Fruit fly (Drosophila melanogaster) whole organism, embryonic: ENCODE measurements around the gene P58IPK.
A peak's percentile ranks its signal among the peaks of the same experiment; 100 is the strongest.

Experiments used
- Awh ChIP-seq: fragments of 200-800 bp; sonication (Bioruptor generic); IDR thresholded peaks from 2 replicates; pipeline ENCODE4, ENCODE4 v1.3.6; 2022; ENCODE audit warnings: missing biosample characterization, missing genetic modification characterization
- B-H2 ChIP-seq: fragments of 200-800 bp; sonication (Bioruptor generic); optimal IDR thresholded peaks from 2 replicates; lab custom pipeline; 2018; ENCODE audit warnings: missing biosample characterization, mild to moderate bottlenecking, missing genetic modification characterization
- Bgb ChIP-seq: fragments of 200-800 bp; sonication (Bioruptor generic); IDR thresholded peaks from 2 replicates; pipeline ENCODE4 v1.3.6; 2022; ENCODE audit warnings: missing biosample characterization, missing genetic modification characterization; ENCODE audit not compliant: partially characterized antibody
- CG14014 ChIP-seq: fragments of 200-800 bp; sonication (Bioruptor generic); IDR thresholded peaks from 2 replicates; pipeline ENCODE4 v1.3.6; 2022; ENCODE audit warnings: missing biosample characterization, missing genetic modification characterization
- CG16863 ChIP-seq: fragments of 200-800 bp; sonication (Bioruptor generic); optimal IDR thresholded peaks from 3 replicates; lab custom pipeline; 2016; ENCODE audit warnings: missing biosample characterization, missing genetic modification characterization
- CG18599 ChIP-seq: fragments of 200-800 bp; sonication (Bioruptor generic); optimal IDR thresholded peaks from 3 replicates; lab custom pipeline; 2017; ENCODE audit warnings: missing biosample characterization, missing genetic modification characterization, mild to moderate bottlenecking, moderate library complexity, missing genetic modification reagents
- CG2202 ChIP-seq: fragments of 200-800 bp; sonication (Bioruptor generic); optimal IDR thresholded peaks from 2 replicates; lab custom pipeline; 2018; ENCODE audit warnings: missing biosample characterization, mild to moderate bottlenecking, missing genetic modification characterization
- CG33213 ChIP-seq: fragments of 200-800 bp; sonication (Bioruptor generic); optimal IDR thresholded peaks from 3 replicates; lab custom pipeline; 2016; ENCODE audit warnings: missing biosample characterization, missing genetic modification characterization
- CG33557 ChIP-seq: fragments of 200-800 bp; sonication (Bioruptor generic); optimal IDR thresholded peaks from 2 replicates; lab custom pipeline; 2019; ENCODE audit warnings: missing biosample characterization, mild to moderate bottlenecking, missing genetic modification characterization, moderate library complexity
- CG3407 ChIP-seq: fragments of 200-800 bp; sonication (Bioruptor generic); optimal IDR thresholded peaks from 2 replicates; lab custom pipeline; 2018; ENCODE audit warnings: missing biosample characterization, mild to moderate bottlenecking, missing genetic modification characterization
- CG4328 ChIP-seq: fragments of 200-800 bp; sonication (Bioruptor generic); optimal IDR thresholded peaks from 3 replicates; lab custom pipeline; 2017; ENCODE audit warnings: missing biosample characterization, missing genetic modification reagents, missing genetic modification characterization
- CG5953 ChIP-seq: fragments of 200-800 bp; sonication (Bioruptor generic); IDR thresholded peaks from 2 replicates; pipeline ENCODE4 v1.3.6; 2022; ENCODE audit warnings: missing biosample characterization, missing genetic modification characterization
- CG6654 ChIP-seq: fragments of 200-800 bp; sonication (Bioruptor generic); optimal IDR thresholded peaks from 2 replicates; lab custom pipeline; 2017; ENCODE audit warnings: missing biosample characterization, mild to moderate bottlenecking, missing genetic modification characterization
- CG6765 ChIP-seq: fragments of 200-800 bp; sonication (Bioruptor generic); optimal IDR thresholded peaks from 3 replicates; lab custom pipeline; 2017; ENCODE audit warnings: missing biosample characterization, mild to moderate bottlenecking, missing genetic modification characterization
- CG7745 ChIP-seq: fragments of 200-800 bp; sonication (Bioruptor generic); optimal IDR thresholded peaks from 2 replicates; lab custom pipeline; 2018; ENCODE audit warnings: missing biosample characterization, mild to moderate bottlenecking, missing genetic modification characterization, moderate library complexity
- CG7786 ChIP-seq: fragments of 200-800 bp; sonication (Bioruptor generic); optimal IDR thresholded peaks from 2 replicates; lab custom pipeline; 2016; ENCODE audit warnings: missing biosample characterization, missing genetic modification characterization
- CG8924 ChIP-seq: fragments of 200-800 bp; optimal IDR thresholded peaks from 3 replicates; lab custom pipeline; 2019; ENCODE audit warnings: missing biosample characterization, mild to moderate bottlenecking, missing genetic modification characterization, moderate library complexity
- CG8944 ChIP-seq: fragments of 200-800 bp; sonication (Bioruptor generic); optimal IDR thresholded peaks from 3 replicates; lab custom pipeline; 2016; ENCODE audit warnings: missing biosample characterization, missing genetic modification characterization
- CG9932 ChIP-seq: fragments of 200-800 bp; sonication (Bioruptor generic); IDR thresholded peaks from 2 replicates; pipeline ENCODE4 v1.3.6; 2022; ENCODE audit warnings: missing biosample characterization, missing genetic modification characterization
- CTCF ChIP-seq: fragments of 200-800 bp; sonication (Bioruptor generic); optimal IDR thresholded peaks from 2 replicates; lab custom pipeline; 2017; ENCODE audit warnings: missing biosample characterization, mild to moderate bottlenecking, missing genetic modification characterization, moderate library complexity
- GATAe ChIP-seq: fragments of 200-800 bp; sonication (Bioruptor generic); conservative IDR thresholded peaks from 2 replicates; pipeline ENCODE4 v1.3.6; 2022; ENCODE audit warnings: missing biosample characterization, missing genetic modification characterization
- Gug ChIP-seq: fragments of 200-800 bp; sonication (Bioruptor generic); IDR thresholded peaks from 4 replicates; pipeline ENCODE4 v1.3.6; 2022; ENCODE audit warnings: missing biosample characterization, missing genetic modification characterization
- Hmr ChIP-seq: fragments of 200-800 bp; sonication (Bioruptor generic); optimal IDR thresholded peaks from 3 replicates; lab custom pipeline; 2017; ENCODE audit warnings: mild to moderate bottlenecking, missing biosample characterization, missing genetic modification reagents, missing genetic modification characterization
- Lhr ChIP-seq: fragments of 200-800 bp; sonication (Bioruptor generic); optimal IDR thresholded peaks from 3 replicates; lab custom pipeline; 2017; ENCODE audit warnings: mild to moderate bottlenecking, missing biosample characterization, missing genetic modification reagents, missing genetic modification characterization
- MTF-1 ChIP-seq: fragments of 200-800 bp; sonication (Bioruptor generic); optimal IDR thresholded peaks from 2 replicates; lab custom pipeline; 2018; ENCODE audit warnings: missing biosample characterization, mild to moderate bottlenecking, missing genetic modification characterization, borderline replicate concordance
- Mad ChIP-seq: fragments of 200-800 bp; sonication (Bioruptor generic); optimal IDR thresholded peaks from 2 replicates; lab custom pipeline; 2016; ENCODE audit warnings: missing biosample characterization, missing genetic modification characterization
- Med ChIP-seq: fragments of 200-800 bp; sonication (Bioruptor generic); peaks from one replicate; lab custom pipeline; 2016; ENCODE audit warnings: missing biosample characterization, missing genetic modification characterization, mild to moderate bottlenecking, inconsistent platforms, moderate library complexity
- NFAT ChIP-seq: fragments of 200-800 bp; sonication (Bioruptor generic); IDR thresholded peaks from 2 replicates; pipeline ENCODE4 v1.3.6; 2022; ENCODE audit warnings: missing biosample characterization, missing genetic modification characterization
- Nf-YA ChIP-seq: fragments of 200-800 bp; sonication (Bioruptor generic); IDR thresholded peaks from 2 replicates; pipeline ENCODE4 v1.3.6; 2022; ENCODE audit warnings: missing biosample characterization, missing genetic modification characterization
- Oaz ChIP-seq: fragments of 200-800 bp; sonication (Bioruptor generic); IDR thresholded peaks from 2 replicates; pipeline ENCODE4 v1.3.6; 2022; ENCODE audit warnings: missing biosample characterization, missing genetic modification characterization
- Opbp ChIP-seq: fragments of 200-800 bp; sonication (Bioruptor generic); IDR thresholded peaks from 3 replicates; pipeline ENCODE4 v1.3.6; 2022; ENCODE audit warnings: missing biosample characterization, missing genetic modification characterization; ENCODE audit not compliant: partially characterized antibody
- Optix ChIP-seq: fragments of 200-800 bp; sonication (Bioruptor generic); IDR thresholded peaks from 3 replicates; pipeline ENCODE4 v1.3.6; 2022; ENCODE audit warnings: missing biosample characterization, missing genetic modification characterization
- Spps ChIP-seq: fragments of 200-800 bp; sonication (Bioruptor generic); optimal IDR thresholded peaks from 2 replicates; lab custom pipeline; 2018; ENCODE audit warnings: missing biosample characterization, mild to moderate bottlenecking, missing genetic modification characterization
- al ChIP-seq: fragments of 200-800 bp; sonication (Bioruptor generic); IDR thresholded peaks from 2 replicates; pipeline ENCODE4 v1.3.6; 2022; ENCODE audit warnings: missing biosample characterization, missing genetic modification characterization
- ap ChIP-seq: fragments of 200-800 bp; sonication (Bioruptor generic); IDR thresholded peaks from 2 replicates; pipeline ENCODE4 v1.3.6; 2022; ENCODE audit warnings: missing biosample characterization, missing genetic modification characterization
- bab2 ChIP-seq: fragments of 200-800 bp; sonication (Bioruptor generic); optimal IDR thresholded peaks from 2 replicates; lab custom pipeline; 2016; ENCODE audit warnings: missing biosample characterization, missing genetic modification characterization
- disco-r ChIP-seq: fragments of 200-800 bp; sonication (Bioruptor generic); optimal IDR thresholded peaks from 2 replicates; lab custom pipeline; 2016; ENCODE audit warnings: missing biosample characterization, missing genetic modification characterization
- dpn ChIP-seq, 2 experiments: fragments of 200-800 bp; sonication (Bioruptor generic); optimal IDR thresholded peaks; 3 replicates each; lab custom pipeline; 2016; ENCODE audit warnings: missing biosample characterization in 2 of 2, missing genetic modification characterization in 2 of 2
- gfzf ChIP-seq: fragments of 200-800 bp; sonication (Bioruptor generic); optimal IDR thresholded peaks from 2 replicates; lab custom pipeline; 2016; ENCODE audit warnings: missing biosample characterization, mild to moderate bottlenecking, missing genetic modification characterization, moderate library complexity
- hth ChIP-seq: fragments of >200 bp; optimal IDR thresholded peaks from 2 replicates; lab custom pipeline; 2017; ENCODE audit warnings: inconsistent platforms
- inv ChIP-seq: fragments of 200-800 bp; sonication (Bioruptor generic); IDR thresholded peaks from 2 replicates; pipeline ENCODE4 v1.3.6; 2022; ENCODE audit warnings: missing biosample characterization, missing genetic modification characterization; ENCODE audit not compliant: partially characterized antibody
- knrl ChIP-seq: fragments of 200-800 bp; sonication (Bioruptor generic); IDR thresholded peaks from 3 replicates; pipeline ENCODE4 v1.3.6; 2022; ENCODE audit warnings: missing biosample characterization, missing genetic modification characterization; ENCODE audit not compliant: partially characterized antibody
- mam ChIP-seq: fragments of 200-800 bp; sonication (Bioruptor generic); optimal IDR thresholded peaks from 3 replicates; lab custom pipeline; 2016; ENCODE audit warnings: missing biosample characterization, missing genetic modification characterization
- nau ChIP-seq: fragments of 200-800 bp; sonication (Bioruptor generic); optimal IDR thresholded peaks from 3 replicates; lab custom pipeline; 2017; ENCODE audit warnings: missing biosample characterization, mild to moderate bottlenecking, missing genetic modification characterization, missing genetic modification reagents
- pros ChIP-seq: fragments of 200-800 bp; sonication (Bioruptor generic); optimal IDR thresholded peaks from 3 replicates; lab custom pipeline; 2019; ENCODE audit warnings: missing biosample characterization, mild to moderate bottlenecking, missing genetic modification characterization, moderate library complexity
- salm ChIP-seq: fragments of 200-800 bp; sonication (Bioruptor generic); optimal IDR thresholded peaks from 2 replicates; lab custom pipeline; 2018; ENCODE audit warnings: missing biosample characterization, mild to moderate bottlenecking, missing genetic modification characterization
- sim ChIP-seq: fragments of 200-800 bp; sonication (Bioruptor generic); IDR thresholded peaks from 2 replicates; pipeline ENCODE4 v1.3.6; 2022; ENCODE audit warnings: missing biosample characterization, missing genetic modification characterization
- so ChIP-seq: fragments of 200-800 bp; sonication (Bioruptor generic); IDR thresholded peaks from 3 replicates; pipeline ENCODE4 v1.3.6; 2022; ENCODE audit warnings: missing biosample characterization, missing genetic modification characterization
- tin ChIP-seq: fragments of 200-800 bp; sonication (Bioruptor generic); optimal IDR thresholded peaks from 3 replicates; lab custom pipeline; 2016; ENCODE audit warnings: missing biosample characterization, missing genetic modification characterization
- zfh2 ChIP-seq: fragments of 200-800 bp; sonication (Bioruptor generic); optimal IDR thresholded peaks from 2 replicates; lab custom pipeline; 2016; ENCODE audit warnings: missing biosample characterization, missing genetic modification characterization

P58IPK gene

DNA sequence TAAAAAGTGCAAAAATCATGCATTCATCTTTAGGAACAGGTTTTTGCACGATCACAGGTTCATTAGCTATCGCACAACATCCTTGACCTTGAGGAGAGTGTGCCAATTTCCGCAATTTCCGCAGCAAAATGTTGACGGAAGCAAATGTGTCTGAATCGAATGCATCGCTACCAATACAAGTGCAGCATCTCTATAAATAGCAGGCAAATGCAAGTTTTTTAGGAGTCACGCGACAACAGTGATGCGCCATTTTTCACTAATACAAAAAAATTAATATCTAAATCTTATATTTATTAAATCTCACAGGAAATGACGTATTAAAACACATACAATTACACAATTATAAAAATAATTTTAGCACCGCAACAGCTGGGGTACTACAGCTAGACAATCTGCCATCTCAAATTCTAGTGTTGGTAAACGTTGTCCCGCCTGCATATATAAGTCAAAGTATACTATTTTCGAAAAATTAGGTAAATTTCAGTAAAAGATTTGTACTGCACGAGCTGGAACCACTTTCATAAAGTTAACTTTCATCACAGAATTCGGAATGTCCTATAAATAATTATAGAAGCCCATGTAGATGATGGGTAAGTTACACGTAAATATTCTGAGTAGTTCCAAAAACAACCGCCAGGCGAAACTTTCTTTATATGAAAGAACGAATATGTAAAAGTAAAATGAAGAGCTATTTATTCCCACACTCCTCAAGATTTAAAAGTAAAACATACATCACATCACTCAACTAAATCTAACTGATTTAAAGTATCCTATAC is 12.7 kb upstream of the P58IPK start, which contains the start of gene CG9399 (continued):
- TF ChIP-seq Optix (GFP tag; lab: Robert Waterston, UW) (peak; percentile 98), CG8924 (tag; lab: Kevin White, UChicago) (peak; percentile 97), Oaz (GFP tag; lab: Robert Waterston, UW) (peak; percentile 95), CG6765 (GFP tag; lab: Kevin White, UChicago) (peak; percentile 87), mam (GFP tag; lab: Kevin White, UChicago) (peak; percentile 92), so (GFP tag; lab: Robert Waterston, UW) (peak; percentile 98), Spps (tag; lab: Kevin White, UChicago) (peak; percentile 94), nau (peak; percentile 93), bab2 (GFP tag; lab: Kevin White, UChicago) (peak; percentile 94), CG16863 (peak; percentile 93), ap (peak; percentile 98), hth (lab: Kevin White, UChicago) (no peak), CG9932 (GFP tag; lab: Robert Waterston, UW) (peak; percentile 98), CG33213 (GFP tag; lab: Kevin White, UChicago) (peak; percentile 90), Opbp (no peak), CG14014 (GFP tag; lab: Robert Waterston, UW) (peak; percentile 98), B-H2 (GFP tag; lab: Kevin White, UChicago) (peak; percentile 94), salm (peak; percentile 94), knrl (GFP tag; lab: Robert Waterston, UW) (peak; percentile 62), CG33557 (GFP tag; lab: Kevin White, UChicago) (peak; percentile 93), inv (GFP tag; lab: Robert Waterston, UW) (peak; percentile 44; the same call in 1 of the 2 replicates), disco-r (GFP tag; lab: Kevin White, UChicago) (peak; percentile 84), GATAe (peak; percentile 90), tin (GFP tag; lab: Kevin White, UChicago) (peak; percentile 98), zfh2 (GFP tag; lab: Kevin White, UChicago) (peak; percentile 94), CG2202 (peak; percentile 95), Lhr (peak; percentile 96), CG3407 (GFP tag; lab: Kevin White, UChicago) (peak; percentile 97), Gug (GFP tag; lab: Robert Waterston, UW) (peak; percentile 98), MTF-1 (GFP tag; lab: Kevin White, UChicago) (peak; percentile 88), CG7745 (peak; percentile 89), gfzf (GFP tag; lab: Kevin White, UChicago) (peak; percentile 30), NFAT (GFP tag; lab: Robert Waterston, UW) (peak; percentile 96), Med (peak; percentile 99), sim (peak; percentile 95), CTCF (GFP tag; lab: Kevin White, UChicago) (peak; percentile 97), Hmr (GFP tag; lab: Kevin White, UChicago) (peak; percentile 97), CG6654 (GFP tag; lab: Kevin White, UChicago) (peak; percentile 82), Mad (GFP tag; lab: Kevin White, UChicago) (peak; percentile 98), al (GFP tag; lab: Robert Waterston, UW) (peak; percentile 95), pros (peak; percentile 24), Bgb (GFP tag; lab: Robert Waterston, UW) (peak; percentile 65; the same call in 1 of the 2 replicates), Awh (GFP tag; lab: Robert Waterston, UW) (peak; percentile 98), dpn (GFP tag; optimal IDR thresholded peaks at IDR 0.05; lab: Kevin White, UChicago) (peak; percentile 94 to 98), CG7786 (peak; percentile 89), CG8944 (peak; percentile 92), CG5953 (GFP tag; lab: Robert Waterston, UW) (peak; percentile 98), CG4328 (GFP tag; lab: Kevin White, UChicago) (peak; percentile 85), Nf-YA (GFP tag; lab: Robert Waterston, UW) (peak; percentile 95), CG18599 (GFP tag; lab: Kevin White, UChicago) (peak; percentile 96)
